Worm (Caenorhabditis elegans) whole organism, L1 larva: ENCODE results near the gene sod-3.

ENCODE experiments used
- Y116A8C.19 ChIP-seq: sonication (generic microtip); optimal IDR thresholded peaks from 2 replicates; lab custom pipeline; 2016; ENCODE audit warnings: missing compliant biosample characterization, missing genetic modification characterization, borderline replicate concordance
- alr-1 ChIP-seq: fragments of 200-800 bp; sonication (Bioruptor generic); optimal IDR thresholded peaks from 2 replicates; lab custom pipeline; 2018; ENCODE audit warnings: borderline replicate concordance, mild to moderate bottlenecking, missing genetic modification characterization, missing compliant biosample characterization
- dsc-1 ChIP-seq: sonication (generic microtip); optimal IDR thresholded peaks from 2 replicates; lab custom pipeline; 2016; ENCODE audit warnings: mild to moderate bottlenecking, missing genetic modification characterization, missing compliant biosample characterization
- efl-1 ChIP-seq, 4 experiments: fragments of 150-350 bp; optimal IDR thresholded peaks in 3 of 4; peaks in 1 of 4; 1 replicate in 1 of 4; 2 replicates in 3 of 4; lab custom pipeline; 2014; ENCODE audit warnings: missing biosample characterization in 2 of 4, missing genetic modification characterization in 2 of 4, missing genetic modification reagents in 2 of 4
- elt-2 ChIP-seq: sonication (generic microtip); optimal IDR thresholded peaks from 2 replicates; lab custom pipeline; 2016; ENCODE audit warnings: missing genetic modification characterization, mild to moderate bottlenecking, inconsistent platforms, missing compliant biosample characterization, missing genetic modification reagents
- fkh-10 ChIP-seq: sonication (generic microtip); optimal IDR thresholded peaks from 2 replicates; lab custom pipeline; 2017; ENCODE audit warnings: missing biosample characterization, missing genetic modification reagents, missing genetic modification characterization
- fos-1 ChIP-seq: fragments of 150-350 bp; optimal IDR thresholded peaks from 2 replicates; lab custom pipeline; 2014; ENCODE audit warnings: missing biosample characterization, missing genetic modification characterization
- hlh-4 ChIP-seq: sonication (generic microtip); optimal IDR thresholded peaks from 2 replicates; lab custom pipeline; 2016; ENCODE audit warnings: mild to moderate bottlenecking, missing genetic modification characterization, missing compliant biosample characterization
- jun-1 ChIP-seq: fragments of 150-350 bp; optimal IDR thresholded peaks from 2 replicates; lab custom pipeline; 2014; ENCODE audit warnings: missing biosample characterization, missing genetic modification reagents, missing genetic modification characterization
- lin-35 ChIP-seq, 2 experiments: fragments of 150-350 bp; optimal IDR thresholded peaks; 2 replicates each; lab custom pipeline; 2014; ENCODE audit warnings: missing biosample characterization in 2 of 2, missing genetic modification characterization in 2 of 2, missing genetic modification reagents in 2 of 2
- lsy-2 ChIP-seq, 2 experiments: fragments of 150-350 bp; optimal IDR thresholded peaks; 2 replicates each; lab custom pipeline; 2014; ENCODE audit warnings: missing biosample characterization in 2 of 2, missing genetic modification characterization in 2 of 2
- mef-2 ChIP-seq: fragments of 150-350 bp; optimal IDR thresholded peaks from 2 replicates; lab custom pipeline; 2014; ENCODE audit warnings: missing biosample characterization, missing genetic modification characterization
- nhr-20 ChIP-seq: sonication (generic microtip); optimal IDR thresholded peaks from 2 replicates; lab custom pipeline; 2016; ENCODE audit warnings: mild to moderate bottlenecking, missing genetic modification characterization, missing compliant biosample characterization
- nhr-237 ChIP-seq: fragments of 150-350 bp; optimal IDR thresholded peaks from 2 replicates; lab custom pipeline; 2014; ENCODE audit warnings: missing biosample characterization, missing genetic modification characterization
- nhr-71 ChIP-seq: sonication (generic microtip); optimal IDR thresholded peaks from 2 replicates; lab custom pipeline; 2016; ENCODE audit warnings: mild to moderate bottlenecking, missing genetic modification characterization, moderate library complexity, missing compliant biosample characterization
- nhr-90 ChIP-seq: sonication (generic microtip); optimal IDR thresholded peaks from 2 replicates; lab custom pipeline; 2016; ENCODE audit warnings: mild to moderate bottlenecking, missing genetic modification characterization, missing compliant biosample characterization; ENCODE audit not compliant: poor library complexity
- pag-3 ChIP-seq: sonication (generic microtip); optimal IDR thresholded peaks from 2 replicates; lab custom pipeline; 2017; ENCODE audit warnings: missing genetic modification characterization, mild to moderate bottlenecking, missing compliant biosample characterization, antibody characterized with exemption, borderline replicate concordance; ENCODE audit not compliant: insufficient read depth
- pax-3 ChIP-seq: fragments of 200-800 bp; sonication (Bioruptor generic); optimal IDR thresholded peaks from 2 replicates; lab custom pipeline; 2018; ENCODE audit warnings: mild to moderate bottlenecking, missing genetic modification characterization, moderate library complexity, missing compliant biosample characterization
- pqm-1 ChIP-seq: sonication (generic microtip); optimal IDR thresholded peaks from 3 replicates; lab custom pipeline; 2017; ENCODE audit warnings: missing biosample characterization, missing genetic modification characterization
- sptf-1 ChIP-seq: fragments of 150-350 bp; optimal IDR thresholded peaks from 2 replicates; lab custom pipeline; 2014; ENCODE audit warnings: missing biosample characterization, missing genetic modification characterization
- tlp-1 ChIP-seq: fragments of 150-350 bp; optimal IDR thresholded peaks from 2 replicates; lab custom pipeline; 2014; ENCODE audit warnings: missing biosample characterization, missing genetic modification characterization
- unc-62 ChIP-seq: fragments of 150-350 bp; optimal IDR thresholded peaks from 2 replicates; lab custom pipeline; 2014; ENCODE audit warnings: missing biosample characterization, missing genetic modification reagents, missing genetic modification characterization
- unc-86 ChIP-seq: sonication (generic microtip); optimal IDR thresholded peaks from 2 replicates; lab custom pipeline; 2016; ENCODE audit warnings: missing genetic modification characterization, missing compliant biosample characterization
- xbp-1 ChIP-seq: sonication (generic microtip); optimal IDR thresholded peaks from 2 replicates; lab custom pipeline; 2016; ENCODE audit warnings: missing genetic modification characterization, missing compliant biosample characterization
- zag-1 ChIP-seq: fragments of 150-350 bp; optimal IDR thresholded peaks from 2 replicates; lab custom pipeline; 2014; ENCODE audit warnings: missing biosample characterization, missing genetic modification characterization
- ztf-4 ChIP-seq: fragments of 150-350 bp; optimal IDR thresholded peaks from 2 replicates; lab custom pipeline; 2014; ENCODE audit warnings: missing biosample characterization, missing genetic modification characterization

sod-3 gene

ce11 chrX:17138060-17138557, 45.6 kb downstream of the sod-3 start, which contains the start of gene cnp-3 (continued):
- TF ChIP-seq jun-1 (tag; lab: Kevin White, UChicago) (no peak), fkh-10 (no peak), Y116A8C.19 (no peak), dsc-1 (no peak), sptf-1 (tag; lab: Kevin White, UChicago) (no peak), unc-86 (tag; lab: Kevin White, UChicago) (no peak), nhr-237 (tag; lab: Kevin White, UChicago) (no peak)

- TF ChIP-seq nhr-20 (peak; percentile 61), lsy-2 (tag; optimal IDR thresholded peaks at IDR 0.05; lab: Kevin White, UChicago) (no peak), xbp-1 (tag; lab: Kevin White, UChicago) (no peak), zag-1 (tag; lab: Kevin White, UChicago) (no peak), sptf-1 (tag; lab: Kevin White, UChicago) (no peak), mef-2 (no peak), pax-3 (no peak), nhr-71 (tag; lab: Kevin White, UChicago) (peak; percentile 21), nhr-90 (tag; lab: Kevin White, UChicago) (peak; percentile 29), fos-1 (tag; lab: Kevin White, UChicago) (no peak), unc-62 (GFP tag; lab: Kevin White, UChicago) (no peak), alr-1 (no peak), lin-35 (GFP tag; optimal IDR thresholded peaks at IDR 0.05; lab: Kevin White, UChicago) (peak in 1 of 2 experiments; percentile 49), pag-3 (tag; lab: Kevin White, UChicago) (no peak), elt-2 (peak; percentile 86), efl-1 (optimal IDR thresholded peaks at IDR 0.05; lab: Kevin White, UChicago) (no peak), efl-1 (GFP tag; optimal IDR thresholded peaks at IDR 0.05 in 1 of 2; lab: Kevin White, UChicago) (peak in 1 of 2 experiments; percentile 16), dsc-1 (no peak)
- TF ChIP-seq, all 84 proteins: peak for 6
Observed at ce11 chrX:17139204-17139780, 46.7 kb downstream of the sod-3 start.

ce11 chrX:17140447-17140846, 47.9 kb downstream of the sod-3 start:
- TF ChIP-seq tlp-1 (tag; lab: Kevin White, UChicago) (peak; percentile 20), nhr-90 (tag; lab: Kevin White, UChicago) (peak; percentile 3), nhr-71 (tag; lab: Kevin White, UChicago) (peak; percentile 20), xbp-1 (tag; lab: Kevin White, UChicago) (no peak), ztf-4 (tag; lab: Kevin White, UChicago) (no peak), hlh-4 (tag; lab: Kevin White, UChicago) (no peak), pqm-1 (tag; lab: Kevin White, UChicago) (peak; percentile 34), elt-2 (peak; percentile 74)
